ENCODE assay signal across 1 worm cellular context in genomic region chrV:8935104-8935503, ce11.
TF ChIP-seq lines count a peak whose summit lies in the region.

No protein-coding gene starts in this region.

TF ChIP-seq in whole organism, L1 larva, 84 proteins besides CTCF, POLR2A, EP300 and RAD21 (continued from another document):
- TF ChIP-seq Y116A8C.19 (tag; optimal IDR thresholded peaks at IDR 0.05; lab: Kevin White, UChicago; ENCODE audit: borderline replicate concordance) = no peak
- TF ChIP-seq jun-1 (tag; optimal IDR thresholded peaks at IDR 0.05; lab: Kevin White, UChicago) = no peak
- TF ChIP-seq lin-14 (GFP tag; optimal IDR thresholded peaks at IDR 0.05; lab: Kevin White, UChicago) = peak; percentile 63
- peak; percentile 61 for TF ChIP-seq nhr-20 (tag; optimal IDR thresholded peaks at IDR 0.05; lab: Kevin White, UChicago)
- no peak for TF ChIP-seq C34B4.2 (tag; optimal IDR thresholded peaks at IDR 0.05; lab: Kevin White, UChicago)
- no peak for TF ChIP-seq nhr-84 (tag; optimal IDR thresholded peaks at IDR 0.05; lab: Kevin White, UChicago)
- TF ChIP-seq xbp-1 (tag; optimal IDR thresholded peaks at IDR 0.05; lab: Kevin White, UChicago) = no peak
- TF ChIP-seq ceh-90 (tag; optimal IDR thresholded peaks at IDR 0.05; lab: Kevin White, UChicago) = no peak
- TF ChIP-seq ceh-82 (tag; optimal IDR thresholded peaks at IDR 0.05; lab: Kevin White, UChicago) = no peak
- peak; percentile 21 for TF ChIP-seq tbx-2 (tag; optimal IDR thresholded peaks at IDR 0.05; lab: Kevin White, UChicago)
- no peak for TF ChIP-seq ceh-63 (GFP tag; optimal IDR thresholded peaks at IDR 0.05; lab: Kevin White, UChicago)
- no peak for TF ChIP-seq alr-1 (tag; optimal IDR thresholded peaks at IDR 0.05; lab: Kevin White, UChicago; ENCODE audit: borderline replicate concordance)
- no peak for TF ChIP-seq hlh-17 (GFP tag; optimal IDR thresholded peaks at IDR 0.05; lab: Kevin White, UChicago; ENCODE audit: borderline replicate concordance)
- peak; percentile 73 for TF ChIP-seq blmp-1 (tag; optimal IDR thresholded peaks at IDR 0.05; lab: Kevin White, UChicago)
- TF ChIP-seq nhr-85 (tag; lab: Kevin White, UChicago) = peak; percentile 92
- TF ChIP-seq zag-1 (tag; optimal IDR thresholded peaks at IDR 0.05; lab: Kevin White, UChicago) = no peak
- no peak for TF ChIP-seq aly-2 (tag; optimal IDR thresholded peaks at IDR 0.05; lab: Kevin White, UChicago)
- TF ChIP-seq ceh-88 (GFP tag; IDR thresholded peaks at IDR 0.05; lab: Robert Waterston, UW) = no peak
- peak; percentile 57 for TF ChIP-seq nhr-71 (tag; optimal IDR thresholded peaks at IDR 0.05; lab: Kevin White, UChicago)
- TF ChIP-seq skn-1 (tag; optimal IDR thresholded peaks at IDR 0.05; lab: Kevin White, UChicago) = peak; percentile 17
- TF ChIP-seq swsn-7 (tag; optimal IDR thresholded peaks at IDR 0.05; lab: Kevin White, UChicago) = peak; percentile 22
- TF ChIP-seq pqm-1 (tag; optimal IDR thresholded peaks at IDR 0.05; lab: Kevin White, UChicago) = no peak
- no peak for TF ChIP-seq nhr-90 (tag; optimal IDR thresholded peaks at IDR 0.05; lab: Kevin White, UChicago; ENCODE audit: poor library complexity)
TF ChIP-seq in whole organism, L1 larva: peak in this region for 13.
